4 fruit fly cellular contexts compared by ENCODE assay signal in the genomic region with DNA sequence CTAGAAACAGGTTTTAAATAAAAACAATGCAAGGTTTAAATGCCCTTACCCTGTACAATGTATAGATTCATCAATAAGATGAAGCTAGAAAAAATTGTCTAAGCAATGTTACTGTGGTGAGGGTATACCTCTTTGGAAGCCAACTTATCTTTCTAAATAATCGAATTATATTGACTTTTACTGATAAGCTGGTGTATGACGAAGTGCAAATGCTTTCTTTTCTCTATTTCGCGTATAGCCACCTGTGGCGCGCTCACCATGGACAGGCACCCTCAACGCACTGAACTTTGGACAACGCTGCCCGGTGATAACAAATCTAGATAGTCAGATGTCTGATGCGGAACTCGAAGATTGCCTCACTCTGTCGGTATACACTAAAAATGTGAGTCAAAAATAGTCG.
TF ChIP-seq lines count a peak whose summit lies in the region.

No protein-coding gene starts in this region.

- TF ChIP-seq CTCF in whole organism, embryonic (GFP tag; optimal IDR thresholded peaks at IDR 0.05; lab: Kevin White, UChicago), result no peak

TF ChIP-seq in whole organism, adult, 20 proteins besides CTCF, POLR2A, EP300 and RAD21:
- TF ChIP-seq CG7045 (GFP tag; optimal IDR thresholded peaks at IDR 0.05; lab: Kevin White, UChicago), result no peak
- TF ChIP-seq CG12768 (GFP tag; optimal IDR thresholded peaks at IDR 0.05; lab: Kevin White, UChicago), result peak; percentile 82
- no peak for TF ChIP-seq bab1 (GFP tag; optimal IDR thresholded peaks at IDR 0.05; lab: Kevin White, UChicago)
- no peak for TF ChIP-seq toe (GFP tag; optimal IDR thresholded peaks at IDR 0.05; lab: Kevin White, UChicago)
- TF ChIP-seq Crg-1 (GFP tag; optimal IDR thresholded peaks at IDR 0.05; lab: Kevin White, UChicago), result no peak
- no peak for TF ChIP-seq CG11617 (GFP tag; optimal IDR thresholded peaks at IDR 0.05; lab: Kevin White, UChicago)
- no peak for TF ChIP-seq CG1620 (GFP tag; optimal IDR thresholded peaks at IDR 0.05; lab: Kevin White, UChicago)
- TF ChIP-seq ovo (GFP tag; optimal IDR thresholded peaks at IDR 0.05; lab: Kevin White, UChicago), result no peak
- TF ChIP-seq Clk (GFP tag; optimal IDR thresholded peaks at IDR 0.05; lab: Kevin White, UChicago), result no peak
- no peak for TF ChIP-seq CG5204 (GFP tag; optimal IDR thresholded peaks at IDR 0.05; lab: Kevin White, UChicago)
- TF ChIP-seq pad (GFP tag; optimal IDR thresholded peaks at IDR 0.05; lab: Kevin White, UChicago), result no peak
- peak; percentile 32 for TF ChIP-seq CG14711 (tag; optimal IDR thresholded peaks at IDR 0.05; lab: Kevin White, UChicago)
- TF ChIP-seq CG33017 (tag; optimal IDR thresholded peaks at IDR 0.05; lab: Kevin White, UChicago), result peak; percentile 60
- peak; percentile 22 for TF ChIP-seq Mnt (GFP tag; optimal IDR thresholded peaks at IDR 0.05; lab: Kevin White, UChicago)
- no peak for TF ChIP-seq cnc (optimal IDR thresholded peaks at IDR 0.05; lab: Kevin White, UChicago)
- TF ChIP-seq Hr96 (GFP tag; optimal IDR thresholded peaks at IDR 0.05; lab: Kevin White, UChicago), result no peak
- no peak for TF ChIP-seq kay (GFP tag; lab: Kevin White, UChicago; ENCODE audit: borderline replicate concordance)
- TF ChIP-seq CG7101 (tag; optimal IDR thresholded peaks at IDR 0.05; lab: Kevin White, UChicago), result peak; percentile 15
- no peak for TF ChIP-seq tj (GFP tag; optimal IDR thresholded peaks at IDR 0.05; lab: Kevin White, UChicago)
- peak; percentile 55 for TF ChIP-seq cic (GFP tag; optimal IDR thresholded peaks at IDR 0.05; lab: Kevin White, UChicago)

TF ChIP-seq in whole organism, embryonic, 481 proteins besides CTCF, POLR2A, EP300 and RAD21 (continues in another document):
- TF ChIP-seq row (GFP tag; IDR thresholded peaks at IDR 0.05; lab: Robert Waterston, UW) (peak; percentile 64; the same call in 2 of the 3 replicates), tup (GFP tag; optimal IDR thresholded peaks at IDR 0.05; lab: Kevin White, UChicago) (no peak), CG17359 (tag; optimal IDR thresholded peaks at IDR 0.05; lab: Kevin White, UChicago) (peak; percentile 40), CG42726 (GFP tag; IDR thresholded peaks at IDR 0.05; lab: Robert Waterston, UW; ENCODE audit: partially characterized antibody) (no peak), Usf (GFP tag; optimal IDR thresholded peaks at IDR 0.05; lab: Kevin White, UChicago) (no peak), Dbx (GFP tag; IDR thresholded peaks at IDR 0.05; lab: Robert Waterston, UW) (no peak), HLH54F (GFP tag; optimal IDR thresholded peaks at IDR 0.05; lab: Kevin White, UChicago) (no peak), CG10147 (GFP tag; optimal IDR thresholded peaks at IDR 0.05; lab: Kevin White, UChicago) (no peak), Hr78 (GFP tag; optimal IDR thresholded peaks at IDR 0.05; lab: Kevin White, UChicago) (peak in 1 of 2 experiments; percentile 65), CG10959 (GFP tag; IDR thresholded peaks at IDR 0.05; lab: Robert Waterston, UW) (no peak), CG12236 (GFP tag; optimal IDR thresholded peaks at IDR 0.05; lab: Kevin White, UChicago) (no peak), BtbVII (GFP tag; optimal IDR thresholded peaks at IDR 0.05; lab: Kevin White, UChicago) (peak; percentile 5), usp (GFP tag; optimal IDR thresholded peaks at IDR 0.05; lab: Kevin White, UChicago) (no peak), CG7839 (tag; optimal IDR thresholded peaks at IDR 0.05; lab: Kevin White, UChicago) (peak; percentile 27), Dref (GFP tag; IDR thresholded peaks at IDR 0.05; lab: Robert Waterston, UW) (no peak), dmrt99B (tag; optimal IDR thresholded peaks at IDR 0.05; lab: Kevin White, UChicago) (peak; percentile 22), CG4730 (GFP tag; IDR thresholded peaks at IDR 0.05; lab: Robert Waterston, UW) (no peak), CG6683 (GFP tag; optimal IDR thresholded peaks at IDR 0.05; lab: Kevin White, UChicago) (no peak), emc (GFP tag; optimal IDR thresholded peaks at IDR 0.05; lab: Kevin White, UChicago) (no peak), shn (GFP tag; optimal IDR thresholded peaks at IDR 0.05; lab: Kevin White, UChicago) (no peak), CG17612 (GFP tag; IDR thresholded peaks at IDR 0.05; lab: Robert Waterston, UW) (no peak), ci (GFP tag; IDR thresholded peaks at IDR 0.05; lab: Robert Waterston, UW) (0 out of 3 replicates have a peak, but pooled peaks have one; percentile 40), gfzf (GFP tag; optimal IDR thresholded peaks at IDR 0.05; lab: Kevin White, UChicago) (no peak), Dip2 (GFP tag; IDR thresholded peaks at IDR 0.05; lab: Robert Waterston, UW) (no peak)

TF ChIP-seq in whole organism, prepupa, 60 proteins besides CTCF, POLR2A, EP300 and RAD21 (continues in another document):
- TF ChIP-seq CG1621 (tag; optimal IDR thresholded peaks at IDR 0.05; lab: Kevin White, UChicago) (no peak), OdsH (GFP tag; optimal IDR thresholded peaks at IDR 0.05; lab: Kevin White, UChicago) (no peak), fd59A (GFP tag; optimal IDR thresholded peaks at IDR 0.05; lab: Kevin White, UChicago) (no peak), Hr38 (GFP tag; optimal IDR thresholded peaks at IDR 0.05; lab: Kevin White, UChicago) (no peak), CG10631 (GFP tag; optimal IDR thresholded peaks at IDR 0.05; lab: Kevin White, UChicago) (no peak), CG16779 (tag; optimal IDR thresholded peaks at IDR 0.05; lab: Kevin White, UChicago) (no peak), CG15336 (GFP tag; IDR thresholded peaks at IDR 0.05; lab: Robert Waterston, UW) (0 out of 2 replicates have a peak, but pooled peaks have one; percentile 12), dac (GFP tag; optimal IDR thresholded peaks at IDR 0.05; lab: Kevin White, UChicago) (no peak), lz (GFP tag; optimal IDR thresholded peaks at IDR 0.05; lab: Kevin White, UChicago) (peak; percentile 2), Met (GFP tag; optimal IDR thresholded peaks at IDR 0.05; lab: Kevin White, UChicago) (no peak), fkh (GFP tag; optimal IDR thresholded peaks at IDR 0.05; lab: Kevin White, UChicago) (no peak), CG32006 (GFP tag; optimal IDR thresholded peaks at IDR 0.05; lab: Kevin White, UChicago) (no peak), eg (GFP tag; IDR thresholded peaks at IDR 0.05; lab: Robert Waterston, UW) (no peak), ss (GFP tag; optimal IDR thresholded peaks at IDR 0.05; lab: Kevin White, UChicago) (no peak), Lpt (GFP tag; optimal IDR thresholded peaks at IDR 0.05; lab: Kevin White, UChicago) (no peak), Smox (GFP tag; optimal IDR thresholded peaks at IDR 0.05; lab: Kevin White, UChicago) (no peak), topi (GFP tag; optimal IDR thresholded peaks at IDR 0.05; lab: Kevin White, UChicago) (no peak), CG6808 (GFP tag; optimal IDR thresholded peaks at IDR 0.05; lab: Kevin White, UChicago) (no peak), Eip75B (GFP tag; optimal IDR thresholded peaks at IDR 0.05; lab: Kevin White, UChicago) (no peak), CG6276 (GFP tag; optimal IDR thresholded peaks at IDR 0.05; lab: Kevin White, UChicago) (no peak), Hr39 (GFP tag; optimal IDR thresholded peaks at IDR 0.05; lab: Kevin White, UChicago) (peak; percentile 8), CG4318 (GFP tag; optimal IDR thresholded peaks at IDR 0.05; lab: Kevin White, UChicago) (no peak), Hr4 (GFP tag; optimal IDR thresholded peaks at IDR 0.05; lab: Kevin White, UChicago) (no peak), Ets96B (tag; optimal IDR thresholded peaks at IDR 0.05; lab: Kevin White, UChicago) (no peak), CG3919 (GFP tag; optimal IDR thresholded peaks at IDR 0.05; lab: Kevin White, UChicago) (no peak), vri (GFP tag; optimal IDR thresholded peaks at IDR 0.05; lab: Kevin White, UChicago) (peak; percentile 49)

TF ChIP-seq in whole organism, wandering third instar larva, 38 proteins besides CTCF, POLR2A, EP300 and RAD21:
- TF ChIP-seq woc (GFP tag; optimal IDR thresholded peaks at IDR 0.05; lab: Kevin White, UChicago) (peak; percentile 0), Hnf4 (GFP tag; optimal IDR thresholded peaks at IDR 0.05; lab: Kevin White, UChicago) (peak; percentile 55), Dfd (GFP tag; optimal IDR thresholded peaks at IDR 0.05; lab: Kevin White, UChicago) (no peak), OdsH (GFP tag; optimal IDR thresholded peaks at IDR 0.05; lab: Kevin White, UChicago) (peak; percentile 8), N (GFP tag; optimal IDR thresholded peaks at IDR 0.05; lab: Kevin White, UChicago) (no peak), rgr (GFP tag; optimal IDR thresholded peaks at IDR 0.05; lab: Kevin White, UChicago) (peak; percentile 30), h (GFP tag; optimal IDR thresholded peaks at IDR 0.05; lab: Kevin White, UChicago) (peak; percentile 30), fru (GFP tag; optimal IDR thresholded peaks at IDR 0.05; lab: Kevin White, UChicago) (peak; percentile 54), Vsx2 (GFP tag; optimal IDR thresholded peaks at IDR 0.05; lab: Kevin White, UChicago; ENCODE audit: partially characterized antibody) (no peak), Rel (GFP tag; optimal IDR thresholded peaks at IDR 0.05; lab: Kevin White, UChicago) (no peak), Rel (tag; optimal IDR thresholded peaks at IDR 0.05; lab: Kevin White, UChicago) (no peak), Jra (GFP tag; optimal IDR thresholded peaks at IDR 0.05; lab: Kevin White, UChicago) (no peak), Hr78 (GFP tag; optimal IDR thresholded peaks at IDR 0.05; lab: Kevin White, UChicago) (no peak), CrebA (GFP tag; optimal IDR thresholded peaks at IDR 0.05; lab: Kevin White, UChicago; ENCODE audit: borderline replicate concordance) (no peak), usp (GFP tag; optimal IDR thresholded peaks at IDR 0.05; lab: Kevin White, UChicago) (no peak), foxo (GFP tag; optimal IDR thresholded peaks at IDR 0.05; lab: Kevin White, UChicago) (peak in 1 of 2 experiments; percentile 34), Dif (GFP tag; optimal IDR thresholded peaks at IDR 0.05; lab: Kevin White, UChicago; ENCODE audit: partially characterized antibody) (no peak), sage (GFP tag; optimal IDR thresholded peaks at IDR 0.05; lab: Kevin White, UChicago) (no peak)
